Worm (Caenorhabditis elegans) whole organism, late embryonic: ENCODE results near the gene unc-33.

Source experiments
- C08G9.2 ChIP-seq: sonication (generic microtip); optimal IDR thresholded peaks from 2 replicates; lab custom pipeline; 2016; ENCODE audit warnings: mild to moderate bottlenecking, missing genetic modification characterization, moderate library complexity, missing compliant biosample characterization
- K02D7.2 ChIP-seq: sonication (generic microtip); optimal IDR thresholded peaks from 2 replicates; lab custom pipeline; 2017; ENCODE audit warnings: mild to moderate bottlenecking, missing genetic modification characterization, missing compliant biosample characterization
- K09A11.1 ChIP-seq: sonication (generic microtip); optimal IDR thresholded peaks from 2 replicates; lab custom pipeline; 2017; ENCODE audit warnings: antibody characterized with exemption, mild to moderate bottlenecking, missing genetic modification characterization, missing compliant biosample characterization; ENCODE audit not compliant: insufficient read depth
- ama-1 ChIP-seq: fragments of 150-350 bp; optimal IDR thresholded peaks from 2 replicates; lab custom pipeline; 2014
- ceh-2 ChIP-seq: sonication (generic microtip); optimal IDR thresholded peaks from 2 replicates; lab custom pipeline; 2016; ENCODE audit warnings: missing genotype, missing genetic modification characterization, missing compliant biosample characterization
- ceh-30 ChIP-seq: fragments of 150-350 bp; optimal IDR thresholded peaks from 2 replicates; lab custom pipeline; 2014; ENCODE audit warnings: missing biosample characterization, missing genetic modification characterization
- ceh-31 ChIP-seq: sonication (generic microtip); optimal IDR thresholded peaks from 2 replicates; lab custom pipeline; 2016; ENCODE audit warnings: missing genetic modification characterization, missing compliant biosample characterization
- ceh-48 ChIP-seq: sonication (generic microtip); optimal IDR thresholded peaks from 2 replicates; lab custom pipeline; 2016; ENCODE audit warnings: missing genetic modification characterization, inconsistent platforms, missing compliant biosample characterization
- che-1 ChIP-seq: sonication (generic microtip); optimal IDR thresholded peaks from 2 replicates; lab custom pipeline; 2016; ENCODE audit warnings: mild to moderate bottlenecking, missing genetic modification characterization, missing compliant biosample characterization
- dve-1 ChIP-seq: sonication (generic microtip); optimal IDR thresholded peaks from 2 replicates; lab custom pipeline; 2017; ENCODE audit warnings: antibody characterized with exemption, mild to moderate bottlenecking, missing genetic modification characterization, missing compliant biosample characterization
- elt-2 ChIP-seq: sonication (generic microtip); optimal IDR thresholded peaks from 2 replicates; lab custom pipeline; 2016; ENCODE audit warnings: missing genetic modification reagents, missing genetic modification characterization, missing compliant biosample characterization
- elt-4 ChIP-seq: sonication (generic microtip); optimal IDR thresholded peaks from 2 replicates; lab custom pipeline; 2016; ENCODE audit warnings: missing genetic modification characterization, missing compliant biosample characterization
- ets-4 ChIP-seq: sonication (generic microtip); optimal IDR thresholded peaks from 2 replicates; lab custom pipeline; 2016; ENCODE audit warnings: missing genetic modification characterization, missing compliant biosample characterization
- eyg-1 ChIP-seq: sonication (generic microtip); optimal IDR thresholded peaks from 2 replicates; lab custom pipeline; 2016; ENCODE audit warnings: missing genotype, missing genetic modification characterization, missing compliant biosample characterization
- fax-1 ChIP-seq: sonication (generic microtip); optimal IDR thresholded peaks from 2 replicates; lab custom pipeline; 2016; ENCODE audit warnings: missing genotype, missing genetic modification characterization, missing compliant biosample characterization
- fkh-6 ChIP-seq: sonication (generic microtip); optimal IDR thresholded peaks from 2 replicates; lab custom pipeline; 2016; ENCODE audit warnings: missing genetic modification characterization, missing compliant biosample characterization
- hlh-15 ChIP-seq: sonication (generic microtip); optimal IDR thresholded peaks from 2 replicates; lab custom pipeline; 2016; ENCODE audit warnings: missing genetic modification characterization, missing compliant biosample characterization
- madf-2 ChIP-seq: sonication (generic microtip); optimal IDR thresholded peaks from 2 replicates; lab custom pipeline; 2017; ENCODE audit warnings: missing genetic modification characterization, missing compliant biosample characterization
- mec-3 ChIP-seq: sonication (generic microtip); optimal IDR thresholded peaks from 2 replicates; lab custom pipeline; 2016; ENCODE audit warnings: borderline replicate concordance, missing genetic modification characterization, missing compliant biosample characterization
- nhr-11 ChIP-seq: fragments of 150-350 bp; optimal IDR thresholded peaks from 2 replicates; lab custom pipeline; 2014; ENCODE audit warnings: missing biosample characterization, missing genetic modification characterization
- nhr-232 ChIP-seq: sonication (generic microtip); optimal IDR thresholded peaks from 2 replicates; lab custom pipeline; 2016; ENCODE audit warnings: missing genetic modification characterization, missing compliant biosample characterization
- odd-2 ChIP-seq: sonication (generic microtip); optimal IDR thresholded peaks from 2 replicates; lab custom pipeline; 2017; ENCODE audit warnings: antibody characterized with exemption, mild to moderate bottlenecking, missing genetic modification characterization, missing compliant biosample characterization
- pag-3 ChIP-seq: sonication (generic microtip); optimal IDR thresholded peaks from 2 replicates; lab custom pipeline; 2016; ENCODE audit warnings: missing compliant biosample characterization, missing genetic modification characterization, borderline replicate concordance
- pha-2 ChIP-seq: sonication (generic microtip); optimal IDR thresholded peaks from 2 replicates; lab custom pipeline; 2017; ENCODE audit warnings: mild to moderate bottlenecking, missing genetic modification characterization, missing compliant biosample characterization
- sox-2 ChIP-seq: fragments of 200-800 bp; sonication (Bioruptor generic); IDR thresholded peaks from 2 replicates; pipeline ENCODE4 v1.3.6; 2022; ENCODE audit warnings: missing genetic modification reagents, missing genetic modification characterization, missing compliant biosample characterization
- tbx-7 ChIP-seq: sonication (generic microtip); optimal IDR thresholded peaks from 2 replicates; lab custom pipeline; 2016; ENCODE audit warnings: missing genotype, missing genetic modification characterization, missing compliant biosample characterization
- ttx-3 ChIP-seq: sonication (generic microtip); optimal IDR thresholded peaks from 2 replicates; lab custom pipeline; 2016; ENCODE audit warnings: missing genetic modification reagents, missing genetic modification characterization, missing compliant biosample characterization
- unc-3 ChIP-seq, 2 experiments: fragments of 200-800 bp in 1 of 2; sonication (Bioruptor generic) in 1 of 2; sonication (generic microtip) in 1 of 2; conservative IDR thresholded peaks in 1 of 2; optimal IDR thresholded peaks in 1 of 2; 2 replicates each; pipeline versions ENCODE4 v1.3.6 to Lab custom; 2016 to 2022; ENCODE audit warnings: missing compliant biosample characterization in 2 of 2, missing genetic modification characterization in 2 of 2, missing genetic modification reagents in 1 of 2

The unc-33 gene

DNA sequence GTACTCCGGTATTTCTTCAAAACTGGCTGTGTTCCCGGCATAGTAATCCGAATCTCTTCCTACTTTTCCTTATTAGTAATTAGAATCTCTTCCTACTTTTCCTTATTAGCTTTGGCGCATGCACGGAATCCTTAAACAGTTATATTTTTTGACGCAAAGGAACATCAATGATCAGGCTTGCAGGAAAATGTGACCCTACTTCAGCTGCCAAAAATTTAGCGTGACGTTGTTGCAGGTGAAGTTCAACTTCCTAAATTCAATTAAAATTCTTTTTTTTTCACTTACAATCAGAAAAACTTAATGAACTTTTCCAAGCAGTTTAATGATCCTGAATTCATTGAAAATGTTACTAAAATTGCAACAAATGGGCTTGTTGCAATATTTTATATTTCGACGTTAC lies 23.4 kb upstream of the unc-33 start, which contains the start of gene srz-79:
Gene srz-79 (plus strand): TSS at position 301 of the 400 bp plus-strand sequence.
- TF ChIP-seq fax-1 (tag; lab: Kevin White, UChicago) (no peak), ceh-31 (no peak), nhr-11 (tag; lab: Kevin White, UChicago) (no peak), fkh-6 (no peak), ceh-30 (tag; lab: Kevin White, UChicago) (no peak), odd-2 (no peak), nhr-232 (no peak), C08G9.2 (tag; lab: Kevin White, UChicago) (no peak), ceh-2 (no peak), hlh-15 (no peak)

DNA sequence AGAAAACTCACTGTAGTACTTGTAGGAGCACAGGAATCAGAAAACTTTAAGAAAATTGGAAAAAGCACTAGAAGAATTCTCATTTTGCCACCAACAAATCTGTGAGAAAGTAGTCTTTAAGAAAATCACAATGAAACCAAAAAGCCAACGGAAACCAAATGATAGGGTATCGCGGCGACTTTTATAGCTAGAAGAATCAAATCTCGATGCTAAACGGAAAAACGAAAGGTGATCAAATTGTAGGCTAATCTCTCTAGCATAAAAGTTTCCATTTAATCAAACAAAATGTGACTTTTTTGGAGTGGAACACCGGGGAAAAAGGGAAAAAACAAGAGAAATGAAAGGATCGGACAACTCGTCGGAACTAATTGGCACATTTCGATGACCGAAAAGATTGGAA lies 20.3 kb upstream of the unc-33 start, which contains the start of gene C09G12.17:
Gene C09G12.17 (minus strand): TSS at position 101 of the 400 bp plus-strand sequence.
- no peak for TF ChIP-seq ttx-3 (tag; lab: Kevin White, UChicago)
- TF ChIP-seq, all 69 proteins: peak for 0

DNA sequence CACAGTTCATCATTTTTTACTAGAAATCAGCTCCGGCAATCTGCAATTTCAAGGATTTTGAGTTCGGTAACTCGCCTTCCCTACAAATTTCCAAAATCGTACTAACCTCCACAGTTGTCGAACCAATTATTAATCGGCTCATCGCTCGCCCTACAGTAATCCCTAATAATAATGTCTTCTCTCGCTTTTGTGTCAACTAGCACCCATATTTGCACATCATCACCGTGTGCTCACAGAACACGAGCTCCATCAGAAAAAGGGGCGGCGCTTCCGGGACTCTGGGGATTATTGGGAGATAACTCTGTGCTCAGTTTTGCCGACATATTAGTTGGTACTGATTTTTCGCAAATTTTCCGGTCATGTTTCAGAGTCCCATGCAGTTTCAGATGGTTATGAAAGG lies 18.8 kb upstream of the unc-33 start, which contains the start of gene ceh-53:
Gene ceh-53 (plus strand): TSS at position 301 of the 400 bp plus-strand sequence.
- TF ChIP-seq madf-2 (no peak), pag-3 (no peak), elt-2 (no peak)

DNA sequence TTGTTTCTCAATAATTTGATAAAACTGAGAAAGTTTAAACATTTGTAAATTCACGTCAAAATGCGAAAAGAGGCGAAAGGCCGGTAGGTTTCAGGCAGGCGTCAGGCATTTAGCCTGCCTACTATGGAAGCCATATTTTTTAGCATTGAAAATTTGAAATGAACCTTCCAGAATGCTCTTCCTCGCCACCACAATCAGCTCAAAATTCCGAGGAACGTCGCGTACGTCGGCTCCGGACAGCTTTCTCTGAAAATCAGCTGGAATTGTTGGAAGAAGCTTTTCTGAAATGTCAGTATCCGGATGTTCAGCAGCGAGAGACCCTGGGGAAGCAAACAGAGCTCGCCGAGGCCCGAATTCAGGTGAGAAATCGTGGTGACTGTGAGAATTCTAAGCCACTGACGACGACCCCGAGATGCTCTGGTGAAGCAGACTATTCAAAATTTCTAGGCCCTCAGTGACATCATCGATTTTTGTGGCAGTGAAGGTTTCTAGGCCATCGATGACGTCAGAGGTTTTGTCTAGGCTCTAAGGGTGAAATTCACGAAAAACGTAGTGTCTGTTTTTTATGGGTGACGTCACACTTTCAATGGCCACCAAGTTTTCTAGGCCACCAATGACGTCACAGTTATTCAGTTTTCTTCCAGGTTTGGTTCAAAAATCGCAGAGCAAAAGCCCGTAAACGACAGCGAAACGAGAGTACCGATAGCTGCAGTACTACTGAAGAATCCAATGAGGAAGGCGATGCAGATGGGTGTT lies 14.5 kb upstream of the unc-33 start:
- TF ChIP-seq che-1 (tag; lab: Kevin White, UChicago) (no peak), ttx-3 (tag; lab: Kevin White, UChicago) (no peak)

DNA sequence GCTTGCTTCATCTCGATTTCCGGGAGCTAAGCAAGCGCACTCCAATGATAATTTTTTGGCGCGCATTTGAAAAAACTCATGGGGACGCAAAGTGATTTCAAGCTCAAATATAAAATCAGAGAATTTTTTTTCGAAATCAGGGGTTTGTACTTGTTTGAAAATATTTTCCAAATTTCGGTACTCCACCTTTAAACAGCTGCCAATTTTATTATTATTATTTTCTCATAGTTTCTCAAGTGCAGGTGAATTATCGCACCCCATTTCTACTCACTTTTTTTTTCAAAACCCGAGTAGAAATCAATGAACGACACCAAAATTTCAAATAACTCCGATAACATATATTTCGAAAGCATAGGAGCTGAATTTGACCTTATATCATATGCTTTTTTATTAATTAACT lies 12.5 kb upstream of the unc-33 start, which contains the start of gene srz-83:
Gene srz-83 (plus strand): TSS at position 301 of the 400 bp plus-strand sequence.
- TF ChIP-seq tbx-7 (no peak), mec-3 (tag; lab: Kevin White, UChicago) (no peak), dve-1 (no peak), eyg-1 (tag; lab: Kevin White, UChicago) (no peak), che-1 (tag; lab: Kevin White, UChicago) (no peak), sox-2 (GFP tag; lab: Robert Waterston, UW) (no peak), ceh-48 (no peak), pag-3 (no peak), K02D7.2 (tag; lab: Kevin White, UChicago) (no peak), K09A11.1 (tag; lab: Kevin White, UChicago) (no peak), elt-4 (tag; lab: Kevin White, UChicago) (no peak), pha-2 (tag; lab: Kevin White, UChicago) (no peak), ets-4 (tag; lab: Kevin White, UChicago) (no peak)

DNA sequence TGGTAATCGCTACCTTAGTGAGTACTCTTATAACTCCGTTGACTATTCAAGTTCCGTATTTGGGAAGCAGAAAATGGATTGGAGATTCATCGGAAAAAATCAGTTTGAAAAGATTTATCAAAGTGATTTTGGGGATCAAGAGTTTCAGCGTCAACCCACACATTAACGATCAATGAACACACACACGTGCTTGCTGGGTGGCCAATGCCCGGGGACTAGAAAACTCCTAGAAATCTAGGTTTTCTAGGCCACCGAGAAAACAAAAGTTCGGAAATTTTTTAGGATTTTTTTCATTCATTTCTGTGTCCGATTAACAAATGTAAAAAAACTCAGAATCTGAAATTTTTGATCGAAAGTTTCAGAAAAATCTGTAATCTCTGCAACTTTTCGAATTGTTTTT lies 10.7 kb upstream of the unc-33 start:
- TF ChIP-seq K09A11.1 (tag; lab: Kevin White, UChicago) (no peak), ama-1 (peak; percentile 40)

DNA sequence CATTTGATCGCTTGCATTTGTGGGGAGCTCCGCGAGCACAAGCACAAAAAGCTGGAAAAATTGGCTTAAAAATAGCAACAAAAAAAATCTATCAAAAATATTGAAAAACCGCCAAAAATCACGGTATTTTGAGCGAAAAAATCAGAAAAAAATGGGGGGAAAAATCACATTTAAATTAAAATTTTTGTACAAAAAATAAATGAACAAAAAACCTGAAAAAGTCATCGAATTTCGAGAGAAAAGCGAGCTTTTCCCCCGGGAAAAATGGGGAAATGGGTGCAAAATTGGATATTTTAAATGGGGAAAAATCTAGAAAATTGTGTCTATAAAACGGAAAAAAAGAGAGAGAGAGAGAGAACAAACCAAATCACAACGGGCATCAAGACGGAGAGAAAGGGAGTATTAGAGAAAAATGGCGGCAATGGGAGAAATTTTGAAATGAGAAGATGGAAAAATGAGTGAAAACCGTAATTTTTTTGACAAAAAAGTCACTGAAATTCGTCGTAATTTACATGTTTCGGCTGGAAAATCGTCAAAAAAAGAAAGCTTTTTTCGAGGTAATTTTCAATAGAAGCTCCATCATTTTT lies 7.1 kb upstream of the unc-33 start, which contains the start of gene ced-10:
Gene ced-10 (minus strand): TSS at position 51 of the 587 bp plus-strand sequence.
- TF ChIP-seq unc-3 (GFP tag; conservative IDR thresholded peaks at IDR 0.05; lab: Robert Waterston, UW) (no peak), unc-3 (tag; optimal IDR thresholded peaks at IDR 0.05; lab: Kevin White, UChicago) (no peak)
